Fruit fly (Drosophila melanogaster): ENCODE results near the gene CG2924.
A peak's percentile ranks its signal among the peaks of the same experiment; 100 is the strongest.

CG2924 gene

DNA sequence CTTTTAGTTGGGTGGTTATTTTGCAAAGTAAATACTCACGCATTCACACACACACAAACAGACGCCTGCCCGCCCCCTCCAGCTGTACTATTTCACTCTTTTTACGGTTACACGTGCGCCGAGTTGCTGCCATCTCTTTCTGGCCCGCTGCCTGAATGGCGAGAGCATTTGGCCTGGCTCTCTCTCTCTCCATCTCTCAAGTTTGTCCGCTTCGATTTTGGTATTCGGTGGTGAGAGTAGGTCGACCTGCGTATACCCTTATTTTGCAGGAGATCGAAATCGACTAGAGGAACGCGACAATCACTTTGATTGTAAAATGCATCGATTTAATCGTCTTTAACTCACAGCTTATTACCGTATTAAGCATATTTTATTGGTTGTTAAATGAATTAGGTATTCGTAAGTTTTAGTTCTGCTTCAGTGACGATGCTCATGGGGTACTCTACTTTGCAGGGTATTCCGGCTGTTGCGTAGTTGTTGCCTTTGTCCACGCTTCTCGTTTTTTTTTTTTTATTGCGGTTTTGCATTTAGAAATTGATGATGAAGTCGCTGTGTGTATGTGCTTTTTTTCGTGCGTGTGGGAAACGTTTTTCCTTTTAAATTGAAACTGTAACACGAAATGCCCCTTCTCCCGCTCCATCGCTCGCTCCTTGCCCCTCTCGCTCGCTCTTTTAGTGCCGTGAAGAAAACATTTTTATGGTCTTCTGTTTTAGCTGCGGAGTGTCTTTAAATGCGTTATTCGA, 33.4 kb upstream of the CG2924 start (continued):
- TF ChIP-seq CG8944 (GFP tag; optimal IDR thresholded peaks at IDR 0.05): peak; percentile 92
- TF ChIP-seq NK7.1 (GFP tag; optimal IDR thresholded peaks at IDR 0.05): peak; percentile 91
- TF ChIP-seq CG16813 (GFP tag; IDR thresholded peaks at IDR 0.05; ENCODE audit: partially characterized antibody): no peak
- peak; percentile 99 for TF ChIP-seq Ets65A (GFP tag)
- TF ChIP-seq lola (GFP tag; optimal IDR thresholded peaks at IDR 0.05): peak in 1 of 3 experiments; percentile 82
- TF ChIP-seq wor (GFP tag; IDR thresholded peaks at IDR 0.05): peak; percentile 75
- peak; percentile 92 for TF ChIP-seq Mes4 (GFP tag; optimal IDR thresholded peaks at IDR 0.05)
- peak; percentile 70 for TF ChIP-seq CG4328 (GFP tag; optimal IDR thresholded peaks at IDR 0.05)
- peak; percentile 15 for TF ChIP-seq corto (GFP tag; optimal IDR thresholded peaks at IDR 0.05)
- peak; percentile 71; the same call in 2 of the 3 replicates for TF ChIP-seq ken (GFP tag; IDR thresholded peaks at IDR 0.05)
- peak; percentile 86 for TF ChIP-seq Hr3 (GFP tag; optimal IDR thresholded peaks at IDR 0.05)
- TF ChIP-seq gce (GFP tag; IDR thresholded peaks at IDR 0.05): no peak
- peak; percentile 93 for TF ChIP-seq CG9609 (GFP tag; optimal IDR thresholded peaks at IDR 0.05)
- peak; percentile 73 for TF ChIP-seq Bteb2 (GFP tag; optimal IDR thresholded peaks at IDR 0.05)
- TF ChIP-seq CG7745 (tag; optimal IDR thresholded peaks at IDR 0.05): no peak
- no peak for TF ChIP-seq CG14860 (GFP tag; IDR thresholded peaks at IDR 0.05; ENCODE audit: partially characterized antibody)
- TF ChIP-seq Ravus (GFP tag; IDR thresholded peaks at IDR 0.05): peak; percentile 49
- TF ChIP-seq CG12391 (tag; optimal IDR thresholded peaks at IDR 0.05): peak; percentile 89
- TF ChIP-seq unc-4 (GFP tag; IDR thresholded peaks at IDR 0.05; ENCODE audit: partially characterized antibody): no peak
- peak; percentile 86 for TF ChIP-seq maf-S (GFP tag; optimal IDR thresholded peaks at IDR 0.05)
- TF ChIP-seq CG15479 (GFP tag; optimal IDR thresholded peaks at IDR 0.05): peak; percentile 82
- TF ChIP-seq fd64A (GFP tag; optimal IDR thresholded peaks at IDR 0.05): peak; percentile 52
- peak; percentile 83 for TF ChIP-seq NC2β (GFP tag; optimal IDR thresholded peaks at IDR 0.05)
- peak; percentile 88 for TF ChIP-seq Usf (GFP tag; optimal IDR thresholded peaks at IDR 0.05)
- TF ChIP-seq hth (optimal IDR thresholded peaks at IDR 0.05): no peak
- TF ChIP-seq CG30020 (tag; optimal IDR thresholded peaks at IDR 0.05): peak; percentile 30
- TF ChIP-seq CG11723 (GFP tag; optimal IDR thresholded peaks at IDR 0.05): peak; percentile 85
- TF ChIP-seq ato (GFP tag; IDR thresholded peaks at IDR 0.05; ENCODE audit: partially characterized antibody): no peak
- no peak for TF ChIP-seq Hr39 (optimal IDR thresholded peaks at IDR 0.05)
- TF ChIP-seq HmgD (GFP tag; optimal IDR thresholded peaks at IDR 0.05): peak; percentile 84
- peak; percentile 67 for TF ChIP-seq CG8281 (tag; optimal IDR thresholded peaks at IDR 0.05)
- peak; percentile 86 for TF ChIP-seq CG9932 (GFP tag; IDR thresholded peaks at IDR 0.05)
- TF ChIP-seq crol (GFP tag; IDR thresholded peaks at IDR 0.05): peak; percentile 95
- peak; percentile 55 for TF ChIP-seq CG7987 (GFP tag; optimal IDR thresholded peaks at IDR 0.05)
- peak; percentile 90 for TF ChIP-seq btn (GFP tag; optimal IDR thresholded peaks at IDR 0.05)
- peak; percentile 73 for TF ChIP-seq klu (GFP tag; IDR thresholded peaks at IDR 0.05)
- TF ChIP-seq Drgx (GFP tag; IDR thresholded peaks at IDR 0.05): peak; percentile 76; the same call in 1 of the 2 replicates
- TF ChIP-seq Lpt (GFP tag; optimal IDR thresholded peaks at IDR 0.05): no peak
- no peak for TF ChIP-seq CG12104 (GFP tag; optimal IDR thresholded peaks at IDR 0.05)
- TF ChIP-seq ci (GFP tag; IDR thresholded peaks at IDR 0.05): peak; percentile 84
- TF ChIP-seq pb (GFP tag; optimal IDR thresholded peaks at IDR 0.05): peak; percentile 92
- TF ChIP-seq CG32532 (GFP tag; IDR thresholded peaks at IDR 0.05): peak; percentile 87
- TF ChIP-seq gcm2 (GFP tag; optimal IDR thresholded peaks at IDR 0.05): peak; percentile 49
- TF ChIP-seq slou (GFP tag; optimal IDR thresholded peaks at IDR 0.05): peak; percentile 64
- TF ChIP-seq seq (GFP tag; IDR thresholded peaks at IDR 0.05): peak; percentile 90
- peak; percentile 13 for TF ChIP-seq CG31388 (GFP tag; optimal IDR thresholded peaks at IDR 0.05)
- peak; percentile 89 for TF ChIP-seq CG12071 (GFP tag; optimal IDR thresholded peaks at IDR 0.05)
- TF ChIP-seq CG1832 (GFP tag; optimal IDR thresholded peaks at IDR 0.05): peak; percentile 85
- TF ChIP-seq CG6683 (GFP tag; optimal IDR thresholded peaks at IDR 0.05): peak; percentile 78
- peak; percentile 67 for TF ChIP-seq CG4617 (GFP tag; optimal IDR thresholded peaks at IDR 0.05; ENCODE audit: borderline replicate concordance)

Data from whole organism, embryonic.